Fruit fly (Drosophila melanogaster): ENCODE results near the gene CG43739.

The CG43739 gene

DNA sequence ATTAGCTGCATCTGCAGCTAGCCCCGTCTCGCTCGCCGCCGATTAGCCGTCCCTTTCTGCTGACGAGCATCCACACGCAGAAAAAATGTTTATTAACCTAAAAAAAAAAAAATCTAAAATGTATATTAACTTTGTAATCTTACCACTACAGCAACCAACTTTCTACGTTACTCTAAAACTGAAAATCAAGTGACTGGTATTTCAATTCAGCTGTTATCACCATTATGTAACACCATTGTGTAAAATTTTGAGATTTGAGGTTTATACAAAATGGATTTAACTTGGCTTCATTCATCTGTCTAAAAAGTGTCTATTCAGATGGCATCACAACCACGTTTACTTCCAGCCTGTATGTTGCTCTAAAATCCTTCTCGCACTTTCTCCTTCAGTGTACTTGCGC, 17.7 kb upstream of the CG43739 start (continued):
- TF ChIP-seq sd (tag; optimal IDR thresholded peaks at IDR 0.05) = no peak
- TF ChIP-seq CG18599 (GFP tag; optimal IDR thresholded peaks at IDR 0.05) = no peak
- peak; percentile 24 for TF ChIP-seq Hr3 (GFP tag; optimal IDR thresholded peaks at IDR 0.05)
- no peak for TF ChIP-seq Asciz (GFP tag; optimal IDR thresholded peaks at IDR 0.05)
- TF ChIP-seq E2f2 (GFP tag; IDR thresholded peaks at IDR 0.05) = no peak
- TF ChIP-seq CG32767 (GFP tag; IDR thresholded peaks at IDR 0.05) = no peak
- TF ChIP-seq CG3163 (GFP tag; optimal IDR thresholded peaks at IDR 0.05) = no peak
- TF ChIP-seq CG17361 (GFP tag; IDR thresholded peaks at IDR 0.05) = peak; percentile 68; the same call in 2 of the 3 replicates
- TF ChIP-seq CG33213 (GFP tag; optimal IDR thresholded peaks at IDR 0.05) = no peak
- no peak for TF ChIP-seq ato (GFP tag; IDR thresholded peaks at IDR 0.05; ENCODE audit: partially characterized antibody)
- TF ChIP-seq CG5180 (GFP tag; optimal IDR thresholded peaks at IDR 0.05) = no peak
- no peak for TF ChIP-seq trem (tag; optimal IDR thresholded peaks at IDR 0.05)
- TF ChIP-seq abd-A (tag; optimal IDR thresholded peaks at IDR 0.05) = no peak
- no peak for TF ChIP-seq Oaz (GFP tag; IDR thresholded peaks at IDR 0.05)
- TF ChIP-seq crc (GFP tag; optimal IDR thresholded peaks at IDR 0.05) = no peak
- no peak for TF ChIP-seq CG3065 (GFP tag; optimal IDR thresholded peaks at IDR 0.05)
- peak in 1 of 3 experiments; percentile 47 for TF ChIP-seq lola (GFP tag; optimal IDR thresholded peaks at IDR 0.05)
- no peak for TF ChIP-seq h (optimal IDR thresholded peaks at IDR 0.05)
- TF ChIP-seq pnt (GFP tag; optimal IDR thresholded peaks at IDR 0.05) = no peak
- TF ChIP-seq CG2120 (GFP tag; optimal IDR thresholded peaks at IDR 0.05) = no peak
- no peak for TF ChIP-seq Optix (GFP tag; IDR thresholded peaks at IDR 0.05)
- no peak for TF ChIP-seq nom (GFP tag; optimal IDR thresholded peaks at IDR 0.05)
- TF ChIP-seq Lim3 (GFP tag; IDR thresholded peaks at IDR 0.05) = no peak
- no peak for TF ChIP-seq gfzf (GFP tag; optimal IDR thresholded peaks at IDR 0.05)
- TF ChIP-seq pho (GFP tag; optimal IDR thresholded peaks at IDR 0.05) = no peak
- TF ChIP-seq sisA (GFP tag; IDR thresholded peaks at IDR 0.05) = no peak
- TF ChIP-seq CG12391 (tag; optimal IDR thresholded peaks at IDR 0.05) = peak; percentile 9
- TF ChIP-seq CG10654 (GFP tag; optimal IDR thresholded peaks at IDR 0.05) = no peak
- no peak for TF ChIP-seq CG11085 (GFP tag; IDR thresholded peaks at IDR 0.05)
- no peak for TF ChIP-seq CG12659 (GFP tag; optimal IDR thresholded peaks at IDR 0.05)
- TF ChIP-seq CG10267 (tag; optimal IDR thresholded peaks at IDR 0.05) = peak; percentile 21
- no peak for TF ChIP-seq Dp (GFP tag; optimal IDR thresholded peaks at IDR 0.05)
- TF ChIP-seq B-H1 (GFP tag; IDR thresholded peaks at IDR 0.05) = no peak
- TF ChIP-seq Usf (GFP tag; optimal IDR thresholded peaks at IDR 0.05) = no peak
- TF ChIP-seq CG1832 (GFP tag; optimal IDR thresholded peaks at IDR 0.05) = no peak
- TF ChIP-seq tap (tag; optimal IDR thresholded peaks at IDR 0.05) = no peak

DNA sequence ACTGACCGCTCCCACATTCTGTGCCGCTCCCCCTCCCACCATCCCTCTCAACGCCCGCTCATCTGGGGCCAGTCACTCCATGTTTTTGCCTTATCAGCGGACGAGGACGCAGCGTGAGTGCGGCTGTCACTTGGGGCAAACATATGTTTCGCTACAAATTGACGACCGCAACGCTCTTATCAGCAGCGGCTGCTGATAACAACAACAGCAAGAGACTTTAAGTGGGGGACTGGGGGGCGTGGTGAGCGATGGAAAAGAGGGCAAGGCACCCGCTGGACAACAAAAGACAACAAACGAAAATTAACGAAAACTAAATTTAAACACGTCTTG, 17.3 kb upstream of the CG43739 start:
- TF ChIP-seq wor (GFP tag; IDR thresholded peaks at IDR 0.05) (no peak), CG10979 (tag; optimal IDR thresholded peaks at IDR 0.05) (no peak), danr (GFP tag; IDR thresholded peaks at IDR 0.05) (no peak), bcd (GFP tag; optimal IDR thresholded peaks at IDR 0.05) (no peak), pita (GFP tag; optimal IDR thresholded peaks at IDR 0.05) (no peak), shn (GFP tag; optimal IDR thresholded peaks at IDR 0.05) (no peak), chinmo (GFP tag; IDR thresholded peaks at IDR 0.05; ENCODE audit: partially characterized antibody) (peak; percentile 60; the same call in 1 of the 4 replicates), CG13424 (tag; optimal IDR thresholded peaks at IDR 0.05) (no peak), Ets65A (GFP tag) (no peak), Lhr (GFP tag; optimal IDR thresholded peaks at IDR 0.05) (no peak), chm (GFP tag; IDR thresholded peaks at IDR 0.05) (no peak), sna (GFP tag; IDR thresholded peaks at IDR 0.05; ENCODE audit: partially characterized antibody) (no peak), chn (GFP tag; optimal IDR thresholded peaks at IDR 0.05) (no peak), twi (tag; optimal IDR thresholded peaks at IDR 0.05) (peak; percentile 82), CG11093 (GFP tag; IDR thresholded peaks at IDR 0.05) (no peak), CG4820 (GFP tag; optimal IDR thresholded peaks at IDR 0.05) (no peak), HLHmδ (GFP tag; optimal IDR thresholded peaks at IDR 0.05) (no peak), HLH3B (GFP tag; IDR thresholded peaks at IDR 0.05) (no peak), CG11723 (GFP tag; optimal IDR thresholded peaks at IDR 0.05) (no peak)
